Fruit fly (Drosophila melanogaster) whole organism, embryonic: ENCODE measurements around the gene CG43439.

ENCODE experiments used
- B-H2 ChIP-seq: fragments of 200-800 bp; sonication (Bioruptor generic); optimal IDR thresholded peaks from 2 replicates; lab custom pipeline; 2018; ENCODE audit warnings: missing biosample characterization, mild to moderate bottlenecking, missing genetic modification characterization
- C15 ChIP-seq: fragments of 200-800 bp; sonication (Bioruptor generic); IDR thresholded peaks from 3 replicates; pipeline ENCODE4 v1.3.6; 2022; ENCODE audit warnings: missing biosample characterization, missing genetic modification characterization
- CG10366 ChIP-seq: fragments of 200-800 bp; sonication (Bioruptor generic); IDR thresholded peaks from 2 replicates; pipeline ENCODE4 v1.3.6; 2022; ENCODE audit warnings: missing biosample characterization, missing genetic modification characterization
- CG12659 ChIP-seq: fragments of 200-800 bp; sonication (Bioruptor generic); optimal IDR thresholded peaks from 3 replicates; lab custom pipeline; 2017; ENCODE audit warnings: mild to moderate bottlenecking, missing biosample characterization, missing genetic modification reagents, missing genetic modification characterization
- CG13424 ChIP-seq: fragments of 200-800 bp; sonication (Bioruptor generic); optimal IDR thresholded peaks from 2 replicates; lab custom pipeline; 2019; ENCODE audit warnings: missing biosample characterization, mild to moderate bottlenecking, missing genetic modification characterization, moderate library complexity
- CG14441 ChIP-seq: fragments of 200-800 bp; sonication (Bioruptor generic); IDR thresholded peaks from 2 replicates; pipeline ENCODE4 v1.3.6; 2022; ENCODE audit warnings: missing biosample characterization, missing genetic modification characterization
- CG15011 ChIP-seq: fragments of 200-800 bp; sonication (Bioruptor generic); optimal IDR thresholded peaks from 3 replicates; lab custom pipeline; 2018; ENCODE audit warnings: missing biosample characterization, mild to moderate bottlenecking, missing genetic modification characterization
- CG17186 ChIP-seq: fragments of 200-800 bp; sonication (Bioruptor generic); optimal IDR thresholded peaks from 3 replicates; lab custom pipeline; 2017; ENCODE audit warnings: missing biosample characterization, missing genetic modification reagents, missing genetic modification characterization
- CG1792 ChIP-seq: fragments of 200-800 bp; sonication (Bioruptor generic); optimal IDR thresholded peaks from 2 replicates; lab custom pipeline; 2016; ENCODE audit warnings: missing biosample characterization, missing genetic modification characterization
- CG1832 ChIP-seq: fragments of 200-800 bp; sonication (Bioruptor generic); optimal IDR thresholded peaks from 2 replicates; lab custom pipeline; 2017; ENCODE audit warnings: missing biosample characterization, mild to moderate bottlenecking, missing genetic modification characterization, inconsistent platforms
- CG2678 ChIP-seq: fragments of 200-800 bp; sonication (Bioruptor generic); optimal IDR thresholded peaks from 3 replicates; lab custom pipeline; 2019; ENCODE audit warnings: missing biosample characterization, mild to moderate bottlenecking, missing genetic modification characterization, moderate library complexity
- CG32532 ChIP-seq: fragments of 200-800 bp; sonication (Bioruptor generic); IDR thresholded peaks from 2 replicates; pipeline ENCODE4 v1.3.6; 2022; ENCODE audit warnings: missing biosample characterization, missing genetic modification characterization
- CG4617 ChIP-seq: fragments of 200-800 bp; sonication (Bioruptor generic); optimal IDR thresholded peaks from 3 replicates; lab custom pipeline; 2016; ENCODE audit warnings: missing biosample characterization, missing genetic modification characterization, borderline replicate concordance
- CG5953 ChIP-seq: fragments of 200-800 bp; sonication (Bioruptor generic); IDR thresholded peaks from 2 replicates; pipeline ENCODE4 v1.3.6; 2022; ENCODE audit warnings: missing biosample characterization, missing genetic modification characterization
- CG8281 ChIP-seq: fragments of 200-800 bp; sonication (Bioruptor generic); optimal IDR thresholded peaks from 2 replicates; lab custom pipeline; 2018; ENCODE audit warnings: missing biosample characterization, mild to moderate bottlenecking, missing genetic modification characterization, moderate library complexity
- CG9817 ChIP-seq: fragments of 200-800 bp; sonication (Bioruptor generic); optimal IDR thresholded peaks from 2 replicates; lab custom pipeline; 2018; ENCODE audit warnings: missing biosample characterization, mild to moderate bottlenecking, missing genetic modification characterization, moderate library complexity
- CG9876 ChIP-seq: fragments of 200-800 bp; sonication (Bioruptor generic); optimal IDR thresholded peaks from 2 replicates; lab custom pipeline; 2016; ENCODE audit warnings: missing biosample characterization, missing genetic modification characterization
- CHES-1-like ChIP-seq: fragments of 200-800 bp; sonication (Bioruptor generic); optimal IDR thresholded peaks from 2 replicates; lab custom pipeline; 2016; ENCODE audit warnings: missing biosample characterization, missing genetic modification characterization
- CkIIα-i1 ChIP-seq: fragments of 200-800 bp; sonication (Bioruptor generic); IDR thresholded peaks from 2 replicates; pipeline ENCODE4 v1.3.6; 2022; ENCODE audit warnings: missing biosample characterization, missing genetic modification characterization
- Dfd ChIP-seq, 2 experiments: fragments of >200 bp; optimal IDR thresholded peaks; 2 replicates each; lab custom pipeline; 2017; ENCODE audit warnings: missing biosample characterization in 2 of 2, missing genetic modification characterization in 2 of 2
- Dip3 ChIP-seq: fragments of 200-800 bp; sonication (Bioruptor generic); optimal IDR thresholded peaks from 3 replicates; lab custom pipeline; 2016; ENCODE audit warnings: missing biosample characterization, missing genetic modification characterization
- Hand ChIP-seq: fragments of 200-800 bp; sonication (Bioruptor generic); optimal IDR thresholded peaks from 2 replicates; lab custom pipeline; 2017; ENCODE audit warnings: mild to moderate bottlenecking, missing biosample characterization, missing genetic modification reagents, missing genetic modification characterization
- Hr51 ChIP-seq, 2 experiments: fragments of 200-800 bp; sonication (Bioruptor generic); optimal IDR thresholded peaks; 2 replicates in 1 of 2; 3 replicates in 1 of 2; lab custom pipeline; 2016 to 2018; ENCODE audit warnings: missing biosample characterization in 2 of 2, missing genetic modification characterization in 2 of 2, mild to moderate bottlenecking in 1 of 2, moderate library complexity in 1 of 2
- Mes4 ChIP-seq: fragments of 200-800 bp; sonication (Bioruptor generic); optimal IDR thresholded peaks from 2 replicates; lab custom pipeline; 2016; ENCODE audit warnings: missing biosample characterization, missing genetic modification characterization
- NFAT ChIP-seq: fragments of 200-800 bp; sonication (Bioruptor generic); IDR thresholded peaks from 2 replicates; pipeline ENCODE4 v1.3.6; 2022; ENCODE audit warnings: missing biosample characterization, missing genetic modification characterization
- Sry-β ChIP-seq: fragments of 200-800 bp; sonication (Bioruptor generic); optimal IDR thresholded peaks from 2 replicates; lab custom pipeline; 2018; ENCODE audit warnings: missing biosample characterization, mild to moderate bottlenecking, missing genetic modification characterization, moderate library complexity
- TFAM ChIP-seq: fragments of 200-800 bp; sonication (Bioruptor generic); optimal IDR thresholded peaks from 2 replicates; lab custom pipeline; 2017; ENCODE audit warnings: missing biosample characterization, missing genetic modification characterization, inconsistent platforms
- Tbp ChIP-seq: fragments of >200 bp; optimal IDR thresholded peaks from 2 replicates; lab custom pipeline; 2018; ENCODE audit warnings: missing biosample characterization, missing genetic modification characterization
- Xbp1 ChIP-seq: fragments of 200-800 bp; sonication (Bioruptor generic); optimal IDR thresholded peaks from 3 replicates; lab custom pipeline; 2016; ENCODE audit warnings: missing biosample characterization, mild to moderate bottlenecking, missing genetic modification characterization
- ab ChIP-seq: fragments of 200-800 bp; sonication (Bioruptor generic); optimal IDR thresholded peaks from 2 replicates; lab custom pipeline; 2016; ENCODE audit warnings: missing biosample characterization, missing genetic modification characterization
- abd-A ChIP-seq: fragments of 200-800 bp; sonication (Bioruptor generic); optimal IDR thresholded peaks from 3 replicates; lab custom pipeline; 2019; ENCODE audit warnings: missing biosample characterization, mild to moderate bottlenecking, missing genetic modification characterization, moderate library complexity
- ase ChIP-seq: fragments of 200-800 bp; sonication (Bioruptor generic); IDR thresholded peaks from 3 replicates; pipeline ENCODE4 v1.3.6; 2022; ENCODE audit warnings: missing biosample characterization, missing genetic modification characterization
- ash1 ChIP-seq: fragments of 200-800 bp; sonication (Bioruptor generic); optimal IDR thresholded peaks from 2 replicates; lab custom pipeline; 2018; ENCODE audit warnings: missing biosample characterization, mild to moderate bottlenecking, missing genetic modification characterization
- btn ChIP-seq: fragments of 200-800 bp; sonication (Bioruptor generic); optimal IDR thresholded peaks from 2 replicates; lab custom pipeline; 2016; ENCODE audit warnings: missing biosample characterization, missing genetic modification characterization
- cad ChIP-seq: fragments of >200 bp; optimal IDR thresholded peaks from 2 replicates; lab custom pipeline; 2017; ENCODE audit warnings: missing biosample characterization, missing genetic modification characterization
- chinmo ChIP-seq: fragments of 200-800 bp; sonication (Bioruptor generic); IDR thresholded peaks from 4 replicates; pipeline ENCODE4 v1.3.6; 2022; ENCODE audit warnings: missing biosample characterization, missing genetic modification characterization; ENCODE audit not compliant: partially characterized antibody
- chn ChIP-seq: fragments of 200-800 bp; sonication (Bioruptor generic); optimal IDR thresholded peaks from 2 replicates; lab custom pipeline; 2016; ENCODE audit warnings: missing biosample characterization, missing genetic modification characterization
- crc ChIP-seq: fragments of 200-800 bp; sonication (Bioruptor generic); optimal IDR thresholded peaks from 2 replicates; lab custom pipeline; 2016; ENCODE audit warnings: missing biosample characterization, missing genetic modification characterization
- crp ChIP-seq, 2 experiments: fragments of 200-800 bp; sonication (Bioruptor generic); optimal IDR thresholded peaks; 2 replicates in 1 of 2; 3 replicates in 1 of 2; lab custom pipeline; 2017; ENCODE audit warnings: missing biosample characterization in 2 of 2, missing genetic modification characterization in 2 of 2, mild to moderate bottlenecking in 1 of 2, moderate library complexity in 1 of 2
- grau ChIP-seq: fragments of 200-800 bp; optimal IDR thresholded peaks from 3 replicates; lab custom pipeline; 2019; ENCODE audit warnings: missing biosample characterization, mild to moderate bottlenecking, missing genetic modification characterization, moderate library complexity
- kah ChIP-seq: fragments of 200-800 bp; sonication (Bioruptor generic); optimal IDR thresholded peaks from 2 replicates; lab custom pipeline; 2018; ENCODE audit warnings: missing biosample characterization, mild to moderate bottlenecking, missing genetic modification characterization
- nerfin-1 ChIP-seq: fragments of 200-800 bp; sonication (Bioruptor generic); optimal IDR thresholded peaks from 3 replicates; lab custom pipeline; 2019; ENCODE audit warnings: missing biosample characterization, mild to moderate bottlenecking, missing genetic modification characterization, moderate library complexity
- nerfin-2 ChIP-seq: fragments of 200-800 bp; sonication (Bioruptor generic); IDR thresholded peaks from 2 replicates; pipeline ENCODE4 v1.3.6; 2022; ENCODE audit warnings: missing biosample characterization, missing genetic modification characterization; ENCODE audit not compliant: partially characterized antibody
- sd ChIP-seq: fragments of 200-800 bp; sonication (Bioruptor generic); optimal IDR thresholded peaks from 3 replicates; lab custom pipeline; 2018; ENCODE audit warnings: missing biosample characterization, mild to moderate bottlenecking, missing genetic modification characterization, moderate library complexity
- seq ChIP-seq: fragments of 200-800 bp; sonication (Bioruptor generic); IDR thresholded peaks from 2 replicates; pipeline ENCODE4 v1.3.6; 2022; ENCODE audit warnings: missing biosample characterization, missing genetic modification characterization
- stc ChIP-seq: fragments of 200-800 bp; sonication (Bioruptor generic); IDR thresholded peaks from 2 replicates; pipeline ENCODE4 v1.3.6; 2022; ENCODE audit warnings: missing biosample characterization, missing genetic modification characterization
- tgo ChIP-seq: fragments of 200-800 bp; sonication (Bioruptor generic); IDR thresholded peaks from 3 replicates; pipeline ENCODE4 v1.3.6; 2022; ENCODE audit warnings: missing biosample characterization, missing genetic modification characterization
- z ChIP-seq: fragments of 200-800 bp; sonication (Bioruptor generic); IDR thresholded peaks from 3 replicates; pipeline ENCODE4 v1.3.6; 2022; ENCODE audit warnings: missing biosample characterization, missing genetic modification characterization

The CG43439 gene

DNA sequence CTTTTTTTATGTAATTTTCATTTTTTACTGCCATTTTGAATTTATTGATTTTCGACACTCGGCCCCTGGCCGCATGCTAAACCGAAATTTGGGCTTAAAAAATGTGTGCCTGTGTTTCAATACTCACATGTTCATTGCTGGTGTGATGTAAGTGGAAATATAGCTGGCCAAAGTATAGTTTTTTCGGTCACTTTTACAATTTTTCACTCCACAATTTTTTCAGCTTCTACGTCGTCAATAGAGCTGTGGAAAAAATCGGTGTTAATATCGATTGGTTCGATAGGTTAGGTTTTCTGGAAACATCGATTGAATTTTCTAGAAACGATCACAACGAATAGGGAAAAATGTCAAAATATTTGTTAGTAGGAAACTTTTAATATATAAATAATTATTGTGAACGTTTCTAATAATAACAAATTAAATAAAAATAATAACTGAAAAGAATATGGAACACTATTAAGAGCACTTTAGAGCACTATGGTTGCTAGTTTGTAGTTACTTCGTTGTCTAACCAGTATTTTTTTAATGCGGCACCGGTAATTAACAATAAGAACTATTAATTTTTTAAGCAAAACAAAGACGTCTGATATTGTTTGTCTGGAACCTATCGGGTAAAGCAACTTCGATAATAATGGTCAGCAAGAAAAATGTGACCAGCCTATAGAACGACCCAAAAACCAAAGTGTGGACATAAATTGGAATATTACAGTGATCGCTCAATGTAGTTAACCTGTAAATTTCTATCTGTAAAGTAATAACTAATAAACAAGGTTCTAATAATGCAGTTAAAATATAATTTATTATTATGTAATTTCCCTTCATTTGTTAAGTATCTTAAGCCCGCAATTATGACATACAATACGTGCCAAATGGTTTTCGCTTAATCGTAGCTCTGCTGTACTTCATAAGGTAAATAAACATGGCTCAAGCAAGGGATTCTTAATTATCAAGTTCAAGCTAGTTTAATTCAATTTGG is 28.8 kb downstream of the CG43439 start, which contains the start of the genes CG10077 and CG9948 (continued):
- TF ChIP-seq sd (tag; lab: Kevin White, UChicago) (peak; percentile 98), CG13424 (peak; percentile 92), chinmo (peak; percentile 79; the same call in 1 of the 4 replicates), TFAM (GFP tag; lab: Kevin White, UChicago) (peak; percentile 26), Hr51 (GFP tag; optimal IDR thresholded peaks at IDR 0.05; lab: Kevin White, UChicago) (peak; percentile 55 to 90), ase (GFP tag; lab: Robert Waterston, UW) (peak; percentile 88), NFAT (GFP tag; lab: Robert Waterston, UW) (peak; percentile 82), Dfd (GFP tag; optimal IDR thresholded peaks at IDR 0.05; lab: Kevin White, UChicago) (no peak), C15 (GFP tag; lab: Robert Waterston, UW) (peak; percentile 61; the same call in 1 of the 3 replicates), z (GFP tag; lab: Robert Waterston, UW) (no peak), CG12659 (GFP tag; lab: Kevin White, UChicago) (peak; percentile 86), CG9876 (GFP tag; lab: Kevin White, UChicago) (no peak), CG32532 (GFP tag; lab: Robert Waterston, UW) (peak; percentile 95), ab (GFP tag; lab: Kevin White, UChicago) (peak; percentile 24), Mes4 (peak; percentile 41), CG15011 (peak; percentile 72), nerfin-2 (GFP tag; lab: Robert Waterston, UW) (peak; percentile 76), CG1832 (no peak), btn (GFP tag; lab: Kevin White, UChicago) (no peak), Sry-β (GFP tag; lab: Kevin White, UChicago) (peak; percentile 3), Dip3 (peak; percentile 64), Tbp (GFP tag; lab: Kevin White, UChicago) (no peak), kah (peak; percentile 81), crc (GFP tag; lab: Kevin White, UChicago) (peak; percentile 44), abd-A (tag; lab: Kevin White, UChicago) (no peak), CG17186 (GFP tag; lab: Kevin White, UChicago) (peak; percentile 25), cad (GFP tag; lab: Kevin White, UChicago) (no peak), nerfin-1 (tag; lab: Kevin White, UChicago) (peak; percentile 85), CHES-1-like (GFP tag; lab: Kevin White, UChicago) (peak; percentile 32), chn (GFP tag; lab: Kevin White, UChicago) (peak; percentile 78), grau (tag; lab: Kevin White, UChicago) (peak; percentile 100), CG9817 (tag; lab: Kevin White, UChicago) (peak; percentile 92), stc (peak; percentile 91), CG8281 (peak; percentile 69), CG1792 (GFP tag; lab: Kevin White, UChicago) (no peak), Hand (peak; percentile 85), seq (GFP tag; lab: Robert Waterston, UW) (peak; percentile 79), ash1 (GFP tag; lab: Kevin White, UChicago) (peak; percentile 46), CG10366 (GFP tag; lab: Robert Waterston, UW) (peak; percentile 89), CkIIα-i1 (no peak; the same call in 1 of the 2 replicates), B-H2 (GFP tag; lab: Kevin White, UChicago) (peak; percentile 92), crp (GFP tag; optimal IDR thresholded peaks at IDR 0.05; lab: Kevin White, UChicago) (peak in 1 of 2 experiments; percentile 50), CG14441 (GFP tag; lab: Robert Waterston, UW) (peak; percentile 91), CG2678 (tag; lab: Kevin White, UChicago) (peak; percentile 93), tgo (peak; percentile 91), CG4617 (peak; percentile 82), CG5953 (peak; percentile 83), Xbp1 (GFP tag; lab: Kevin White, UChicago) (peak; percentile 91)
